Fruit fly (Drosophila melanogaster): ENCODE results near the gene Msp300.

- TF ChIP-seq CTCF (optimal IDR thresholded peaks at IDR 0.05) (no peak), CG8478 (optimal IDR thresholded peaks at IDR 0.05) (no peak)
Observed at dm6 chr2L:5092597-5092991, 8.1 kb upstream of the Msp300 start.

All from S2 (cell line).